Fruit fly (Drosophila melanogaster): ENCODE results near the gene CG5880.

Gene CG5880

dm6 chr3R:27153062-27153878, 36.7 kb downstream of the CG5880 start (continued):
- TF ChIP-seq Spps (tag; optimal IDR thresholded peaks at IDR 0.05) (peak; percentile 17), sisA (GFP tag; IDR thresholded peaks at IDR 0.05) (no peak), br (optimal IDR thresholded peaks at IDR 0.05) (no peak), zen2 (GFP tag; IDR thresholded peaks at IDR 0.05; ENCODE audit: partially characterized antibody) (no peak), CG8765 (GFP tag; IDR thresholded peaks at IDR 0.05) (no peak), CG1024 (GFP tag; IDR thresholded peaks at IDR 0.05) (no peak), unpg (GFP tag; optimal IDR thresholded peaks at IDR 0.05) (peak; percentile 50), salm (tag; optimal IDR thresholded peaks at IDR 0.05) (no peak), sc (optimal IDR thresholded peaks at IDR 0.05) (no peak), sc (GFP tag; optimal IDR thresholded peaks at IDR 0.05) (peak; percentile 3), hbn (GFP tag; IDR thresholded peaks at IDR 0.05; ENCODE audit: partially characterized antibody) (no peak), Atf3 (GFP tag; optimal IDR thresholded peaks at IDR 0.05) (no peak), CG8290 (GFP tag; optimal IDR thresholded peaks at IDR 0.05) (no peak), CG8290 (tag; optimal IDR thresholded peaks at IDR 0.05) (peak in 1 of 2 experiments; percentile 43), lab (GFP tag; optimal IDR thresholded peaks at IDR 0.05) (peak; percentile 69), abd-A (tag; optimal IDR thresholded peaks at IDR 0.05) (no peak), CG15479 (GFP tag; optimal IDR thresholded peaks at IDR 0.05) (no peak), Jarid2 (GFP tag; optimal IDR thresholded peaks at IDR 0.05) (no peak), Hr78 (GFP tag; optimal IDR thresholded peaks at IDR 0.05) (no peak), CG12769 (tag; optimal IDR thresholded peaks at IDR 0.05) (peak; percentile 72), CG4282 (GFP tag; optimal IDR thresholded peaks at IDR 0.05) (no peak), Elba2 (GFP tag; optimal IDR thresholded peaks at IDR 0.05) (no peak), Hand (GFP tag; optimal IDR thresholded peaks at IDR 0.05) (peak; percentile 34), MESR4 (GFP tag; optimal IDR thresholded peaks at IDR 0.05) (no peak), pzg (GFP tag; optimal IDR thresholded peaks at IDR 0.05) (no peak), cad (GFP tag; optimal IDR thresholded peaks at IDR 0.05) (no peak), cwo (GFP tag; optimal IDR thresholded peaks at IDR 0.05) (peak; percentile 66), fd64A (GFP tag; optimal IDR thresholded peaks at IDR 0.05) (no peak), Fer1 (GFP tag; optimal IDR thresholded peaks at IDR 0.05) (peak; percentile 46), wek (GFP tag; optimal IDR thresholded peaks at IDR 0.05) (no peak), oc (tag; optimal IDR thresholded peaks at IDR 0.05) (no peak), trh (GFP tag; optimal IDR thresholded peaks at IDR 0.05) (no peak), CG18262 (tag; optimal IDR thresholded peaks at IDR 0.05) (peak; percentile 68), CG10267 (tag; optimal IDR thresholded peaks at IDR 0.05) (peak; percentile 28), pros (GFP tag; optimal IDR thresholded peaks at IDR 0.05) (no peak), Rfx (GFP tag; IDR thresholded peaks at IDR 0.05) (peak; percentile 38), Ets97D (GFP tag; optimal IDR thresholded peaks at IDR 0.05) (no peak), CG13624 (GFP tag; optimal IDR thresholded peaks at IDR 0.05) (peak; percentile 49), CG31388 (GFP tag; optimal IDR thresholded peaks at IDR 0.05) (no peak), eyg (GFP tag; optimal IDR thresholded peaks at IDR 0.05) (peak; percentile 33), chn (GFP tag; optimal IDR thresholded peaks at IDR 0.05) (no peak), pho (GFP tag; optimal IDR thresholded peaks at IDR 0.05) (peak; percentile 37), D19B (GFP tag; optimal IDR thresholded peaks at IDR 0.05) (peak; percentile 59), CG2202 (tag; optimal IDR thresholded peaks at IDR 0.05) (no peak), CG3726 (GFP tag; IDR thresholded peaks at IDR 0.05) (no peak), Nf-YB (GFP tag; optimal IDR thresholded peaks at IDR 0.05) (peak; percentile 42), ERR (GFP tag; optimal IDR thresholded peaks at IDR 0.05) (no peak), CG6813 (GFP tag; optimal IDR thresholded peaks at IDR 0.05) (peak; percentile 9), CG34422 (GFP tag; IDR thresholded peaks at IDR 0.05) (peak; percentile 43; the same call in 1 of the 3 replicates), CG17829 (tag; optimal IDR thresholded peaks at IDR 0.05) (no peak)

Data from whole organism, embryonic.